Worm (Caenorhabditis elegans): ENCODE data around the gene nspc-17.

nspc-17 gene

ce11 chrX:14525325-14526305, 634 bp upstream of the nspc-17 start (continued):
- TF ChIP-seq B0336.3 (GFP tag; IDR thresholded peaks at IDR 0.05) (peak; percentile 100), chd-7 (tag; optimal IDR thresholded peaks at IDR 0.05) (peak; percentile 98), ama-1 (optimal IDR thresholded peaks at IDR 0.05) (no peak), ama-1 (GFP tag; optimal IDR thresholded peaks at IDR 0.05) (peak in 1 of 2 experiments; percentile 92), ZK185.1 (tag; optimal IDR thresholded peaks at IDR 0.05; ENCODE audit: poor library complexity, severe bottlenecking) (peak; percentile 98), ceh-58 (GFP tag; IDR thresholded peaks at IDR 0.05) (no peak), ztf-6 (GFP tag; IDR thresholded peaks at IDR 0.05) (peak; percentile 91), T26A5.8 (tag; optimal IDR thresholded peaks at IDR 0.05) (peak; percentile 27), T07F8.4 (tag; optimal IDR thresholded peaks at IDR 0.05) (peak; percentile 95), hmg-20 (GFP tag; IDR thresholded peaks at IDR 0.05) (peak; percentile 97), snpc-1.3 (tag; optimal IDR thresholded peaks at IDR 0.05; ENCODE audit: insufficient read depth) (peak; percentile 56), aptf-3 (GFP tag; IDR thresholded peaks at IDR 0.05) (no peak), nfyb-1 (GFP tag; IDR thresholded peaks at IDR 0.05) (peak; percentile 99), Y53F4B.3 (GFP tag; IDR thresholded peaks at IDR 0.05) (no peak), F22D6.2 (tag; optimal IDR thresholded peaks at IDR 0.05) (peak; percentile 97), athp-1 (tag; optimal IDR thresholded peaks at IDR 0.05) (peak; percentile 57), sptf-2 (GFP tag; optimal IDR thresholded peaks at IDR 0.05) (peak; percentile 68), hsf-1 (GFP tag; IDR thresholded peaks at IDR 0.05) (no peak), K12H6.12 (tag; optimal IDR thresholded peaks at IDR 0.05) (peak; percentile 98), C17E4.6 (GFP tag; IDR thresholded peaks at IDR 0.05) (peak; percentile 96), F23B12.7 (tag; optimal IDR thresholded peaks at IDR 0.05; ENCODE audit: insufficient read depth) (peak; percentile 98), lag-1 (GFP tag; IDR thresholded peaks at IDR 0.05) (peak; percentile 92), lsl-1 (GFP tag; optimal IDR thresholded peaks at IDR 0.05) (peak; percentile 18), repo-1 (tag; optimal IDR thresholded peaks at IDR 0.05) (peak; percentile 100), bed-1 (GFP tag; IDR thresholded peaks at IDR 0.05) (0 out of 2 replicates have a peak, but pooled peaks have one; percentile 68), ceh-40 (GFP tag; IDR thresholded peaks at IDR 0.05) (no peak), mes-4 (tag; optimal IDR thresholded peaks at IDR 0.05) (no peak), tbx-9 (tag; optimal IDR thresholded peaks at IDR 0.05; ENCODE audit: borderline replicate concordance) (no peak), cebp-1 (GFP tag; IDR thresholded peaks at IDR 0.05) (peak; percentile 82), cebp-1 (tag; optimal IDR thresholded peaks at IDR 0.05) (peak; percentile 98), unc-62 (GFP tag; optimal IDR thresholded peaks at IDR 0.05) (peak; percentile 79), mcd-1 (GFP tag; IDR thresholded peaks at IDR 0.05) (peak; percentile 92), ztf-22 (GFP tag; optimal IDR thresholded peaks at IDR 0.05) (peak; percentile 98), ztf-28 (GFP tag; IDR thresholded peaks at IDR 0.05) (no peak), dpl-1 (GFP tag; optimal IDR thresholded peaks at IDR 0.05) (no peak), madf-6 (GFP tag; IDR thresholded peaks at IDR 0.05) (no peak), snpc-4 (GFP tag; optimal IDR thresholded peaks at IDR 0.05) (peak; percentile 67), snpc-4 (tag; optimal IDR thresholded peaks at IDR 0.05) (peak; percentile 43 to 93 (median 89)), F39B2.1 (GFP tag; IDR thresholded peaks at IDR 0.05) (0 out of 2 replicates have a peak, but pooled peaks have one; percentile 54), tlf-1 (GFP tag; optimal IDR thresholded peaks at IDR 0.05) (peak; percentile 99), F37B4.10 (GFP tag; IDR thresholded peaks at IDR 0.05) (peak; percentile 97), nhr-80 (tag; optimal IDR thresholded peaks at IDR 0.05) (peak; percentile 95), lin-54 (GFP tag; optimal IDR thresholded peaks at IDR 0.05) (peak; percentile 92), F49E8.2 (tag; optimal IDR thresholded peaks at IDR 0.05; ENCODE audit: insufficient read depth) (no peak), F55B11.4 (tag; optimal IDR thresholded peaks at IDR 0.05; ENCODE audit: borderline replicate concordance, insufficient read depth) (no peak), madf-3 (GFP tag; IDR thresholded peaks at IDR 0.05) (peak; percentile 88), pbrm-1 (GFP tag; IDR thresholded peaks at IDR 0.05) (peak; percentile 97)

Measured in whole organism, young adult.